Fruit fly (Drosophila melanogaster) whole organism: ENCODE results near the gene CG16964.
"Not testable (repeated sequence)": the region's sequence is repeated elsewhere in the genome, so short reads cannot be mapped to it uniquely, and the experiment has no call there.

Experiments
- Dll ChIP-seq: fragments of >200 bp; optimal IDR thresholded peaks from 2 replicates; lab custom pipeline; 2017
- psq ChIP-seq: fragments of >200 bp; optimal IDR thresholded peaks from 2 replicates; lab custom pipeline; 2017
- usp ChIP-seq: fragments of >200 bp; optimal IDR thresholded peaks from 2 replicates; lab custom pipeline; 2017; ENCODE audit warnings: missing biosample characterization, missing genetic modification characterization, mixed read lengths

- TF ChIP-seq usp; psq (lab: Kevin White, UChicago); Dll (lab: Kevin White, UChicago): not testable (repeated sequence)
These were observed 47.6 kb downstream of the CG16964 start, which contains the start of the genes CG18789 and Qtzl for dm6 chr2L:11995332-11995790.
